Fruit fly (Drosophila melanogaster) whole organism, wandering third instar larva: ENCODE data around the gene CG3999.

Source experiments
- Abd-B ChIP-seq: fragments of >200 bp; optimal IDR thresholded peaks from 2 replicates; lab custom pipeline; 2017; ENCODE audit warnings: missing biosample characterization, missing genetic modification characterization
- CG9705 ChIP-seq: fragments of 200-800 bp; sonication (Bioruptor generic); optimal IDR thresholded peaks from 2 replicates; lab custom pipeline; 2018; ENCODE audit warnings: missing biosample characterization, mild to moderate bottlenecking, missing genetic modification characterization
- CrebA ChIP-seq: fragments of 200-800 bp; sonication (Bioruptor generic); optimal IDR thresholded peaks from 2 replicates; lab custom pipeline; 2016; ENCODE audit warnings: missing biosample characterization, mild to moderate bottlenecking, missing genetic modification characterization, borderline replicate concordance
- Dfd ChIP-seq: fragments of >200 bp; optimal IDR thresholded peaks from 2 replicates; lab custom pipeline; 2017; ENCODE audit warnings: missing biosample characterization, missing genetic modification characterization
- Dif ChIP-seq: fragments of 200-275, 200-300 bp; sonication (Bioruptor generic); optimal IDR thresholded peaks from 2 replicates; lab custom pipeline; 2018; ENCODE audit warnings: missing biosample characterization, missing genetic modification characterization; ENCODE audit not compliant: partially characterized antibody
- GATAd ChIP-seq: sonication (Bioruptor generic); optimal IDR thresholded peaks from 2 replicates; lab custom pipeline; 2016; ENCODE audit warnings: missing biosample characterization, missing genetic modification characterization
- HLH106 ChIP-seq: fragments of 200-800 bp; optimal IDR thresholded peaks from 3 replicates; lab custom pipeline; 2019; ENCODE audit warnings: missing biosample characterization, mild to moderate bottlenecking, missing genetic modification characterization, moderate library complexity
- Hnf4 ChIP-seq: fragments of 200-800 bp; sonication (Bioruptor generic); optimal IDR thresholded peaks from 2 replicates; lab custom pipeline; 2016; ENCODE audit warnings: missing biosample characterization, mild to moderate bottlenecking, missing genetic modification characterization
- Jra ChIP-seq: sonication (Bioruptor generic); optimal IDR thresholded peaks from 2 replicates; lab custom pipeline; 2016; ENCODE audit warnings: missing biosample characterization, missing genetic modification characterization
- Myc ChIP-seq: fragments of >200 bp; optimal IDR thresholded peaks from 2 replicates; lab custom pipeline; 2017
- N ChIP-seq: fragments of >200 bp; optimal IDR thresholded peaks from 2 replicates; lab custom pipeline; 2018; ENCODE audit warnings: missing biosample characterization, missing external identifiers, missing genetic modification characterization
- OdsH ChIP-seq: fragments of 200-800 bp; sonication (Bioruptor generic); optimal IDR thresholded peaks from 2 replicates; lab custom pipeline; 2016; ENCODE audit warnings: missing biosample characterization, mild to moderate bottlenecking, missing genetic modification characterization
- Rel ChIP-seq, 2 experiments: fragments of 200-800 bp; sonication (Bioruptor generic) in 1 of 2; optimal IDR thresholded peaks; 2 replicates in 1 of 2; 3 replicates in 1 of 2; lab custom pipeline; 2016 to 2019; ENCODE audit warnings: mild to moderate bottlenecking in 2 of 2, missing biosample characterization in 2 of 2, missing genetic modification characterization in 2 of 2, moderate library complexity in 1 of 2
- Sp1 ChIP-seq: fragments of 200-800 bp; sonication (Bioruptor generic); optimal IDR thresholded peaks from 3 replicates; lab custom pipeline; 2019; ENCODE audit warnings: missing biosample characterization, mild to moderate bottlenecking, missing genetic modification characterization, moderate library complexity
- Vsx2 ChIP-seq: fragments of 200-300, 225-300 bp; sonication (Bioruptor generic); optimal IDR thresholded peaks from 2 replicates; lab custom pipeline; 2018; ENCODE audit warnings: missing biosample characterization, missing genetic modification characterization; ENCODE audit not compliant: partially characterized antibody
- br ChIP-seq: fragments of 200-800 bp; sonication (Bioruptor generic); optimal IDR thresholded peaks from 2 replicates; lab custom pipeline; 2016; ENCODE audit warnings: missing biosample characterization, missing genetic modification characterization
- brk ChIP-seq: fragments of 200-800 bp; sonication (Bioruptor generic); optimal IDR thresholded peaks from 2 replicates; lab custom pipeline; 2016; ENCODE audit warnings: missing biosample characterization, mild to moderate bottlenecking, missing genetic modification characterization
- dl ChIP-seq, 2 experiments: fragments of 175-275, 200-275 bp in 1 of 2; fragments of 200-275 bp in 1 of 2; sonication (Bioruptor generic); optimal IDR thresholded peaks; lab custom pipeline; 2018; ENCODE audit warnings: mild to moderate bottlenecking in 2 of 2, missing biosample characterization in 2 of 2, missing genetic modification characterization in 2 of 2, moderate library complexity in 2 of 2; ENCODE audit not compliant: partially characterized antibody in 2 of 2, insufficient read depth in 1 of 2
- dmrt93B ChIP-seq: fragments of 200-800 bp; sonication (Bioruptor generic); optimal IDR thresholded peaks from 2 replicates; lab custom pipeline; 2018; ENCODE audit warnings: missing biosample characterization, mild to moderate bottlenecking, missing genetic modification characterization
- dsf ChIP-seq: sonication (Bioruptor generic); optimal IDR thresholded peaks from 2 replicates; lab custom pipeline; 2016; ENCODE audit warnings: missing biosample characterization, missing genetic modification characterization, borderline replicate concordance
- foxo ChIP-seq, 2 experiments: fragments of 200-800 bp; sonication (Bioruptor generic); optimal IDR thresholded peaks; 2 replicates in 1 of 2; 3 replicates in 1 of 2; lab custom pipeline; 2016 to 2017; ENCODE audit warnings: missing biosample characterization in 2 of 2, missing genetic modification characterization in 2 of 2
- fru ChIP-seq: fragments of 200-800 bp; sonication (Bioruptor generic); optimal IDR thresholded peaks from 3 replicates; lab custom pipeline; 2016; ENCODE audit warnings: missing biosample characterization, mild to moderate bottlenecking, missing genetic modification characterization
- h ChIP-seq: fragments of 200-800 bp; sonication (Bioruptor generic); optimal IDR thresholded peaks from 3 replicates; lab custom pipeline; 2016; ENCODE audit warnings: missing biosample characterization, mild to moderate bottlenecking, missing genetic modification characterization
- jim ChIP-seq: fragments of 175-275, 200-325 bp; sonication (Bioruptor generic); optimal IDR thresholded peaks from 2 replicates; lab custom pipeline; 2016; ENCODE audit warnings: missing biosample characterization, mild to moderate bottlenecking, missing genetic modification characterization
- lola ChIP-seq: fragments of >200 bp; optimal IDR thresholded peaks from 2 replicates; lab custom pipeline; 2017; ENCODE audit warnings: missing biosample characterization, missing genetic modification characterization
- pan ChIP-seq: fragments of >200 bp; optimal IDR thresholded peaks from 2 replicates; lab custom pipeline; 2017
- psq ChIP-seq: fragments of 200-800 bp; sonication (Bioruptor generic); optimal IDR thresholded peaks from 3 replicates; lab custom pipeline; 2017; ENCODE audit warnings: missing biosample characterization, mild to moderate bottlenecking, missing genetic modification characterization, moderate library complexity
- rgr ChIP-seq: fragments of 200-800 bp; sonication (Bioruptor generic); optimal IDR thresholded peaks from 3 replicates; lab custom pipeline; 2016; ENCODE audit warnings: missing biosample characterization, mild to moderate bottlenecking, missing genetic modification characterization
- sage ChIP-seq: fragments of 200-800 bp; sonication (Bioruptor generic); optimal IDR thresholded peaks from 2 replicates; lab custom pipeline; 2016; ENCODE audit warnings: missing biosample characterization, mild to moderate bottlenecking, missing genetic modification characterization
- sv ChIP-seq: fragments of 200-800 bp; sonication (Bioruptor generic); optimal IDR thresholded peaks from 3 replicates; lab custom pipeline; 2016; ENCODE audit warnings: missing biosample characterization, missing genetic modification characterization
- tai ChIP-seq: sonication (Bioruptor generic); optimal IDR thresholded peaks from 2 replicates; lab custom pipeline; 2016; ENCODE audit warnings: missing biosample characterization, missing genetic modification characterization
- usp ChIP-seq: fragments of >200 bp; optimal IDR thresholded peaks from 2 replicates; lab custom pipeline; 2017; ENCODE audit warnings: missing biosample characterization, missing genetic modification characterization

The CG3999 gene

DNA sequence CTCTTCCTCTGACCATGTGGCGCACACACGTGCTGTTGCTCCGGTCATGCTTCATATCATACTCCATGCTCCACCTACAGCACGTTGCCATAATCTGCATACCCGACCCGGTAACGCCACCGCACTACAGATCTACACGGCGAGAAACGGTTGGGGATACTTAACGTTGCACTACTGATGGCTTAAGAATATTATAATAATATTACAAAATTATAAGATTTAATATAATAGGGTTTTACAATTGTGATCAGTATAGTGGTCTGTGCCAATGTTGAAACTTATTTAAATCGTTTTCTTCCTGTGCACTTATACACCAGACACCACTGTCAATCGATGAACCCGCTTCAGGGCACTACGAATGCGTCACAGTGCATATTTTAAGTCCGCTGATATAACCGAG lies 37.9 kb upstream of the CG3999 start:
- TF ChIP-seq lola (GFP tag; lab: Kevin White, UChicago) (no peak), Abd-B (GFP tag; lab: Kevin White, UChicago) (no peak), fru (GFP tag; lab: Kevin White, UChicago) (peak; percentile 46), sv (peak; percentile 51), usp (GFP tag; lab: Kevin White, UChicago) (no peak), CrebA (GFP tag; lab: Kevin White, UChicago) (no peak), pan (no peak), Sp1 (GFP tag; lab: Kevin White, UChicago) (peak; percentile 51), N (no peak), HLH106 (tag; lab: Kevin White, UChicago) (peak; percentile 66), h (GFP tag; lab: Kevin White, UChicago) (peak; percentile 41), psq (GFP tag; lab: Kevin White, UChicago) (peak; percentile 48), br (GFP tag; lab: Kevin White, UChicago) (no peak), OdsH (GFP tag; lab: Kevin White, UChicago) (peak; percentile 12), GATAd (GFP tag; lab: Kevin White, UChicago) (no peak), dmrt93B (peak; percentile 29), foxo (GFP tag; optimal IDR thresholded peaks at IDR 0.05; lab: Kevin White, UChicago) (peak in 1 of 2 experiments; percentile 62), brk (GFP tag; lab: Kevin White, UChicago) (no peak), Hnf4 (GFP tag; lab: Kevin White, UChicago) (no peak), dl (GFP tag; optimal IDR thresholded peaks at IDR 0.05; lab: Kevin White, UChicago; ENCODE audit: insufficient read depth in 1 of 2, partially characterized antibody in 2 of 2) (no peak), rgr (GFP tag; lab: Kevin White, UChicago) (peak; percentile 50), Rel (GFP tag; optimal IDR thresholded peaks at IDR 0.05; lab: Kevin White, UChicago) (no peak), Rel (tag; optimal IDR thresholded peaks at IDR 0.05; lab: Kevin White, UChicago) (no peak)

DNA sequence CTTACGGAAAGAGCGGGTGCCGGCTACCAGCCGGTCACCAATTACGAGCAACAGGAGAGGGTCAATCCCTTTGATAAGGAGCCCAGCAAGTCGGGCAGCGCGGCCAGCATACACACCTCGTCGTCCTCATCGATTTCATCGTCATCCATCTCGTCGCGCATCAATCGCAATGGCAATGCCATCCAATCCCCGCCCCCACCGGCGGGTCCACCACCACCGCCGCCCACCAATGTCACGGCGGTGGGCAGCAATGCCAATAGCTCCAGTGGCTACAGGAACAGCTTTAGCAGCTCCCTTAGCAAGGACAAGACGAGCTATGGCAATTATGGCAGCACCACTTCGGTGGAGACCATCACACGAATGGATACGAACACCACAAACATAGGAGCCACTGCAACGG lies 33.3 kb upstream of the CG3999 start:
- no peak for TF ChIP-seq GATAd (GFP tag; lab: Kevin White, UChicago)
- peak; percentile 96 for TF ChIP-seq Dfd (GFP tag; lab: Kevin White, UChicago)
- no peak for TF ChIP-seq jim (GFP tag; lab: Kevin White, UChicago)
- TF ChIP-seq CG9705 (GFP tag; lab: Kevin White, UChicago) = no peak
- no peak for TF ChIP-seq usp (GFP tag; lab: Kevin White, UChicago)

DNA sequence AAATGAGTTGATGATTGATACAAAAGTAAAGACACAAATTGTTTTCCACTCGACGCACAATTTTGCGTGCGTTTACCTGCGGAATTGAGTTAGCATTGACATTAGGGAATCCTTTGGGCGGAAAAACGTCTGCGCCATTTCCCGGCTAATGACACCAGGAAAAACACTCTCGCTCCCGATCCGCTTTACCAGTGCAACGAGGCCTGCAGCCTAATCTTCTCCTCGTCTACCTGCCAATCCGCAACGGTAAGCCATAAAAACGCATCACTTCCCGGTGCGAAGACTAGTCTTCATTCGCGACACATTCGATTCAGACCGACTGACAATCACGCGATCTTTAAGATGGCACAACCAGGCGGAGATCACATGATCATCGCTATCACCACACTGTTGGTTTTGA lies 28.9 kb upstream of the CG3999 start, which contains the start of gene CG12420:
TSS of gene CG12420 (plus strand) at position 283 of the 400 bp plus-strand sequence.
- TF ChIP-seq usp (GFP tag; lab: Kevin White, UChicago) = no peak
- TF ChIP-seq Dif = no peak
- TF ChIP-seq dl (GFP tag; optimal IDR thresholded peaks at IDR 0.05; lab: Kevin White, UChicago; ENCODE audit: insufficient read depth in 1 of 2, partially characterized antibody in 2 of 2) = no peak
- no peak for TF ChIP-seq fru (GFP tag; lab: Kevin White, UChicago)
- no peak for TF ChIP-seq h (GFP tag; lab: Kevin White, UChicago)
- TF ChIP-seq br (GFP tag; lab: Kevin White, UChicago) = no peak
- no peak for TF ChIP-seq foxo (GFP tag; optimal IDR thresholded peaks at IDR 0.05; lab: Kevin White, UChicago)
- no peak for TF ChIP-seq dsf (GFP tag; lab: Kevin White, UChicago)
- TF ChIP-seq Myc (lab: Kevin White, UChicago) = no peak
- TF ChIP-seq sage (GFP tag; lab: Kevin White, UChicago) = no peak
- no peak for TF ChIP-seq Jra (GFP tag; lab: Kevin White, UChicago)
- no peak for TF ChIP-seq brk (GFP tag; lab: Kevin White, UChicago)
- no peak for TF ChIP-seq GATAd (GFP tag; lab: Kevin White, UChicago)
- no peak for TF ChIP-seq OdsH (GFP tag; lab: Kevin White, UChicago)
- TF ChIP-seq sv = no peak
- no peak for TF ChIP-seq dmrt93B

DNA sequence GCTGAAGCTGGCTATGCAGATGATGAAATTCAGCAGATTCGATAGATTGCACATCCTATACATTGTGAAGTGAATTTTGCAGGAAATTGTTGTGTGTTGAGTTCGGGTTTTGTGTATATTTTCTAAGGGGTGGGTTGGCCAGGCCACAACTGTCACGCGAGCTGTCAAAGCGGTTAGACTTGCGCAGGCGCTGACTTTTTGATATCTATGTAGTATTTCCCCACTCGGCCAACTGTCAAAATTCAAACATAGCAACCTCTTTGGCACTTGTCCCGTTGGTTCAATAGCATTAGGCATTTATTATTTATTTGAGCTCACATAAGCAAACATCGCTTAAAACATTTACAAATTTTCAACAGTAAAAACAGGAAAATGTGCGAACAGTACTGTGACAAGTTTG lies 26.7 kb upstream of the CG3999 start, which contains the start of the genes CG12817 and CG34107:
TSS of gene CG12817 (minus strand) at position 132 of the 400 bp plus-strand sequence.
TSS of gene CG34107 (plus strand) at position 316 of the 400 bp plus-strand sequence.
- TF ChIP-seq pan (no peak), tai (GFP tag; lab: Kevin White, UChicago) (no peak), Rel (GFP tag; optimal IDR thresholded peaks at IDR 0.05; lab: Kevin White, UChicago) (no peak), Rel (tag; optimal IDR thresholded peaks at IDR 0.05; lab: Kevin White, UChicago) (no peak), Vsx2 (GFP tag; lab: Kevin White, UChicago) (no peak), brk (GFP tag; lab: Kevin White, UChicago) (no peak), Myc (lab: Kevin White, UChicago) (no peak), N (no peak), br (GFP tag; lab: Kevin White, UChicago) (no peak)
